Fruit fly (Drosophila melanogaster) whole organism, embryonic: ENCODE results near the gene hop.

Experiments
- Atf-2 ChIP-seq: fragments of 200-800 bp; sonication (Bioruptor generic); optimal IDR thresholded peaks from 2 replicates; lab custom pipeline; 2016; ENCODE audit warnings: missing biosample characterization, missing genetic modification characterization
- CG12071 ChIP-seq: fragments of 200-800 bp; sonication (Bioruptor generic); optimal IDR thresholded peaks from 3 replicates; lab custom pipeline; 2018; ENCODE audit warnings: missing biosample characterization, mild to moderate bottlenecking, missing genetic modification characterization
- CG12744 ChIP-seq: fragments of 200-800 bp; sonication (Bioruptor generic); optimal IDR thresholded peaks from 2 replicates; lab custom pipeline; 2016; ENCODE audit warnings: missing biosample characterization, missing genetic modification characterization
- CG14050 ChIP-seq: fragments of 200-800 bp; sonication (Bioruptor generic); IDR thresholded peaks from 3 replicates; pipeline ENCODE4 v1.3.6; 2022; ENCODE audit warnings: missing biosample characterization, missing genetic modification characterization
- CG15011 ChIP-seq: fragments of 200-800 bp; sonication (Bioruptor generic); optimal IDR thresholded peaks from 3 replicates; lab custom pipeline; 2018; ENCODE audit warnings: missing biosample characterization, mild to moderate bottlenecking, missing genetic modification characterization
- CG15601 ChIP-seq: fragments of 200-800 bp; sonication (Bioruptor generic); optimal IDR thresholded peaks from 3 replicates; lab custom pipeline; 2019; ENCODE audit warnings: missing biosample characterization, mild to moderate bottlenecking, missing genetic modification characterization, moderate library complexity
- CG16863 ChIP-seq: fragments of 200-800 bp; sonication (Bioruptor generic); optimal IDR thresholded peaks from 3 replicates; lab custom pipeline; 2016; ENCODE audit warnings: missing biosample characterization, missing genetic modification characterization
- CG17385 ChIP-seq: fragments of 200-800 bp; sonication (Bioruptor generic); optimal IDR thresholded peaks from 3 replicates; lab custom pipeline; 2018; ENCODE audit warnings: missing biosample characterization, mild to moderate bottlenecking, missing genetic modification characterization
- CG18599 ChIP-seq: fragments of 200-800 bp; sonication (Bioruptor generic); optimal IDR thresholded peaks from 3 replicates; lab custom pipeline; 2017; ENCODE audit warnings: missing biosample characterization, missing genetic modification characterization, mild to moderate bottlenecking, moderate library complexity, missing genetic modification reagents
- CG2116 ChIP-seq: fragments of 200-800 bp; sonication (Bioruptor generic); optimal IDR thresholded peaks from 3 replicates; lab custom pipeline; 2018; ENCODE audit warnings: missing biosample characterization, mild to moderate bottlenecking, missing genetic modification characterization
- CG32772 ChIP-seq: fragments of 200-800 bp; sonication (Bioruptor generic); IDR thresholded peaks from 2 replicates; pipeline ENCODE4 v1.3.6; 2022; ENCODE audit warnings: missing biosample characterization, missing genetic modification characterization
- CG34422 ChIP-seq: fragments of 200-800 bp; sonication (Bioruptor generic); IDR thresholded peaks from 3 replicates; pipeline ENCODE4 v1.3.6; 2022; ENCODE audit warnings: missing biosample characterization, missing genetic modification characterization
- CG43689 ChIP-seq: fragments of 200-800 bp; sonication (Bioruptor generic); IDR thresholded peaks from 2 replicates; pipeline ENCODE4 v1.3.6; 2022; ENCODE audit warnings: missing biosample characterization, missing genetic modification characterization
- CG4820 ChIP-seq: fragments of 200-800 bp; sonication (Bioruptor generic); optimal IDR thresholded peaks from 3 replicates; lab custom pipeline; 2016; ENCODE audit warnings: missing biosample characterization, missing genetic modification characterization
- CG6654 ChIP-seq: fragments of 200-800 bp; sonication (Bioruptor generic); optimal IDR thresholded peaks from 2 replicates; lab custom pipeline; 2017; ENCODE audit warnings: missing biosample characterization, mild to moderate bottlenecking, missing genetic modification characterization
- CG6683 ChIP-seq: fragments of 200-800 bp; sonication (Bioruptor generic); optimal IDR thresholded peaks from 2 replicates; lab custom pipeline; 2017; ENCODE audit warnings: missing biosample characterization, mild to moderate bottlenecking, missing genetic modification characterization, missing genetic modification reagents
- CG7357 ChIP-seq: fragments of 200-800 bp; sonication (Bioruptor generic); IDR thresholded peaks from 3 replicates; pipeline ENCODE4 v1.3.6; 2022; ENCODE audit warnings: missing biosample characterization, missing genetic modification characterization
- CG8388 ChIP-seq: fragments of 200-800 bp; sonication (Bioruptor generic); optimal IDR thresholded peaks from 2 replicates; lab custom pipeline; 2019; ENCODE audit warnings: missing biosample characterization, mild to moderate bottlenecking, missing genetic modification characterization, moderate library complexity
- Deaf1 ChIP-seq: fragments of 200-800 bp; optimal IDR thresholded peaks from 3 replicates; lab custom pipeline; 2019; ENCODE audit warnings: missing biosample characterization, mild to moderate bottlenecking, missing genetic modification characterization, moderate library complexity
- Dp ChIP-seq: fragments of 200-800 bp; sonication (Bioruptor generic); optimal IDR thresholded peaks from 2 replicates; lab custom pipeline; 2018; ENCODE audit warnings: missing biosample characterization, mild to moderate bottlenecking, missing genetic modification characterization, moderate library complexity
- Drgx ChIP-seq: fragments of 200-800 bp; sonication (Bioruptor generic); IDR thresholded peaks from 2 replicates; pipeline ENCODE4 v1.3.6; 2022; ENCODE audit warnings: missing biosample characterization, missing genetic modification characterization
- Gug ChIP-seq: fragments of 200-800 bp; sonication (Bioruptor generic); IDR thresholded peaks from 4 replicates; pipeline ENCODE4 v1.3.6; 2022; ENCODE audit warnings: missing biosample characterization, missing genetic modification characterization
- Hand ChIP-seq: fragments of 200-800 bp; sonication (Bioruptor generic); optimal IDR thresholded peaks from 2 replicates; lab custom pipeline; 2017; ENCODE audit warnings: mild to moderate bottlenecking, missing biosample characterization, missing genetic modification reagents, missing genetic modification characterization
- Hr51 ChIP-seq, 2 experiments: fragments of 200-800 bp; sonication (Bioruptor generic); optimal IDR thresholded peaks; 2 replicates in 1 of 2; 3 replicates in 1 of 2; lab custom pipeline; 2016 to 2018; ENCODE audit warnings: missing biosample characterization in 2 of 2, missing genetic modification characterization in 2 of 2, mild to moderate bottlenecking in 1 of 2, moderate library complexity in 1 of 2
- Jarid2 ChIP-seq: fragments of 200-800 bp; sonication (Bioruptor generic); optimal IDR thresholded peaks from 3 replicates; lab custom pipeline; 2017; ENCODE audit warnings: mild to moderate bottlenecking, missing biosample characterization, missing genetic modification reagents, missing genetic modification characterization
- NC2β ChIP-seq: fragments of 200-800 bp; sonication (Bioruptor generic); optimal IDR thresholded peaks from 2 replicates; lab custom pipeline; 2016; ENCODE audit warnings: missing biosample characterization, missing genetic modification characterization
- Spps ChIP-seq: fragments of 200-800 bp; sonication (Bioruptor generic); optimal IDR thresholded peaks from 2 replicates; lab custom pipeline; 2018; ENCODE audit warnings: missing biosample characterization, mild to moderate bottlenecking, missing genetic modification characterization
- Sry-β ChIP-seq: fragments of 200-800 bp; sonication (Bioruptor generic); optimal IDR thresholded peaks from 2 replicates; lab custom pipeline; 2018; ENCODE audit warnings: missing biosample characterization, mild to moderate bottlenecking, missing genetic modification characterization, moderate library complexity
- al ChIP-seq: fragments of 200-800 bp; sonication (Bioruptor generic); IDR thresholded peaks from 2 replicates; pipeline ENCODE4 v1.3.6; 2022; ENCODE audit warnings: missing biosample characterization, missing genetic modification characterization
- ase ChIP-seq: fragments of 200-800 bp; sonication (Bioruptor generic); IDR thresholded peaks from 3 replicates; pipeline ENCODE4 v1.3.6; 2022; ENCODE audit warnings: missing biosample characterization, missing genetic modification characterization
- az2 ChIP-seq: fragments of 200-800 bp; sonication (Bioruptor generic); optimal IDR thresholded peaks from 3 replicates; lab custom pipeline; 2016; ENCODE audit warnings: missing biosample characterization, missing genetic modification characterization
- bowl ChIP-seq: fragments of 200-800 bp; sonication (Bioruptor generic); IDR thresholded peaks from 2 replicates; pipeline ENCODE4 v1.3.6; 2022; ENCODE audit warnings: missing biosample characterization, missing genetic modification characterization
- croc ChIP-seq: fragments of 200-800 bp; sonication (Bioruptor generic); conservative IDR thresholded peaks from 3 replicates; pipeline ENCODE4 v1.3.6; 2022; ENCODE audit warnings: missing biosample characterization, missing genetic modification characterization
- crp ChIP-seq, 2 experiments: fragments of 200-800 bp; sonication (Bioruptor generic); optimal IDR thresholded peaks; 2 replicates in 1 of 2; 3 replicates in 1 of 2; lab custom pipeline; 2017; ENCODE audit warnings: missing biosample characterization in 2 of 2, missing genetic modification characterization in 2 of 2, mild to moderate bottlenecking in 1 of 2, moderate library complexity in 1 of 2
- dm ChIP-seq: fragments of 200-800 bp; sonication (Bioruptor generic); optimal IDR thresholded peaks from 3 replicates; lab custom pipeline; 2016; ENCODE audit warnings: missing biosample characterization, missing genetic modification characterization
- dmrt99B ChIP-seq: fragments of 200-800 bp; sonication (Bioruptor generic); optimal IDR thresholded peaks from 2 replicates; lab custom pipeline; 2018; ENCODE audit warnings: missing biosample characterization, mild to moderate bottlenecking, missing genetic modification characterization, moderate library complexity
- dpn ChIP-seq, 2 experiments: fragments of 200-800 bp; sonication (Bioruptor generic); optimal IDR thresholded peaks; 3 replicates each; lab custom pipeline; 2016; ENCODE audit warnings: missing biosample characterization in 2 of 2, missing genetic modification characterization in 2 of 2
- esg ChIP-seq: fragments of 200-800 bp; sonication (Bioruptor generic); conservative IDR thresholded peaks from 2 replicates; pipeline ENCODE4 v1.3.6; 2022; ENCODE audit warnings: missing biosample characterization, missing genetic modification characterization
- eve ChIP-seq, 2 experiments: fragments of >200 bp; optimal IDR thresholded peaks; 2 replicates each; lab custom pipeline; 2017; ENCODE audit warnings: missing biosample characterization in 2 of 2, missing genetic modification characterization in 2 of 2
- ftz-f1 ChIP-seq: fragments of 200-800 bp; sonication (Bioruptor generic); optimal IDR thresholded peaks from 2 replicates; lab custom pipeline; 2016; ENCODE audit warnings: missing biosample characterization, missing genetic modification characterization
- gsb-n ChIP-seq: fragments of 200-800 bp; sonication (Bioruptor generic); optimal IDR thresholded peaks from 3 replicates; lab custom pipeline; 2018; ENCODE audit warnings: missing biosample characterization, mild to moderate bottlenecking, missing genetic modification characterization
- ken ChIP-seq: fragments of 200-800 bp; sonication (Bioruptor generic); IDR thresholded peaks from 3 replicates; pipeline ENCODE4 v1.3.6; 2022; ENCODE audit warnings: missing biosample characterization, missing genetic modification characterization
- lov ChIP-seq, 2 experiments: fragments of 200-800 bp in 1 of 2; fragments of >200 bp in 1 of 2; sonication (Bioruptor generic) in 1 of 2; IDR thresholded peaks in 1 of 2; optimal IDR thresholded peaks in 1 of 2; 2 replicates in 1 of 2; 3 replicates in 1 of 2; pipeline versions ENCODE4 v1.3.6 to Lab custom; 2017 to 2022; ENCODE audit warnings: missing biosample characterization in 1 of 2, missing genetic modification characterization in 1 of 2
- phol ChIP-seq: fragments of 200-800 bp; sonication (Bioruptor generic); optimal IDR thresholded peaks from 3 replicates; lab custom pipeline; 2018; ENCODE audit warnings: missing biosample characterization, mild to moderate bottlenecking, missing genetic modification characterization, moderate library complexity
- sd ChIP-seq: fragments of 200-800 bp; sonication (Bioruptor generic); optimal IDR thresholded peaks from 3 replicates; lab custom pipeline; 2018; ENCODE audit warnings: missing biosample characterization, mild to moderate bottlenecking, missing genetic modification characterization, moderate library complexity
- sens ChIP-seq: fragments of 200-800 bp; sonication (Bioruptor generic); peaks from one replicate; lab custom pipeline; 2016; ENCODE audit warnings: missing biosample characterization, missing genetic modification characterization
- slbo ChIP-seq: fragments of 200-800 bp; sonication (Bioruptor generic); IDR thresholded peaks from 2 replicates; pipeline ENCODE4 v1.3.6; 2022; ENCODE audit warnings: missing biosample characterization, missing genetic modification characterization
- z ChIP-seq: fragments of 200-800 bp; sonication (Bioruptor generic); IDR thresholded peaks from 3 replicates; pipeline ENCODE4 v1.3.6; 2022; ENCODE audit warnings: missing biosample characterization, missing genetic modification characterization
- zen ChIP-seq: fragments of 200-800 bp; sonication (Bioruptor generic); optimal IDR thresholded peaks from 3 replicates; lab custom pipeline; 2018; ENCODE audit warnings: missing biosample characterization, mild to moderate bottlenecking, missing genetic modification characterization, moderate library complexity
- zfh2 ChIP-seq: fragments of 200-800 bp; sonication (Bioruptor generic); optimal IDR thresholded peaks from 2 replicates; lab custom pipeline; 2016; ENCODE audit warnings: missing biosample characterization, missing genetic modification characterization

The hop gene

DNA sequence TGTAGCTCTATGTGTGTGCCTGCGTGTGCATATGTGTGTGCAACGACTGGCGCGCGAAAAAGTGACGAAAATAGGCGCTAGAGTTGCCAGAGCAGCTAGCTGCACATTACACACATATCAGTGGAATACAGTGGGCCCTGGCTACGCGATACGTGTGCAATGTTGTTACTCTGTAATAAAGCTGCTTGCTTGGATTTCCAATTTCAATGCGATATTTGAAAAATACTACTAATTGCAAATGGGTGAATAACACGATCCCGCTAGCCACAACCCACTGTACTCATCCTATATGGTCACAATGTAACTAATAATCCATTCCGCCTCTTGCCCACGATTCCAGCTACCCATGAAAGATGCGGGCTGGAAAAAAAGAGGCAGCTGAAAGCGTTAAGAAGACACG is 16.5 kb downstream of the hop start (continued):
- TF ChIP-seq eve (GFP tag; optimal IDR thresholded peaks at IDR 0.05; lab: Kevin White, UChicago) (no peak), esg (GFP tag; lab: Robert Waterston, UW) (peak; percentile 93), Hand (GFP tag; lab: Kevin White, UChicago) (peak; percentile 78), Jarid2 (GFP tag; lab: Kevin White, UChicago) (no peak), sens (peak; percentile 97), CG2116 (GFP tag; lab: Kevin White, UChicago) (no peak), Dp (GFP tag; lab: Kevin White, UChicago) (peak; percentile 17), sd (tag; lab: Kevin White, UChicago) (peak; percentile 70), zen (tag; lab: Kevin White, UChicago) (peak; percentile 81), al (peak; percentile 89), ken (peak; percentile 97), Drgx (GFP tag; lab: Robert Waterston, UW) (peak; percentile 98), crp (GFP tag; optimal IDR thresholded peaks at IDR 0.05; lab: Kevin White, UChicago) (peak in 1 of 2 experiments; percentile 50), Sry-β (peak; percentile 38), dpn (GFP tag; optimal IDR thresholded peaks at IDR 0.05; lab: Kevin White, UChicago) (peak; percentile 94 to 97), croc (GFP tag; lab: Robert Waterston, UW) (peak; percentile 89), phol (tag; lab: Kevin White, UChicago) (peak; percentile 89), Hr51 (GFP tag; optimal IDR thresholded peaks at IDR 0.05; lab: Kevin White, UChicago) (peak; percentile 89 to 92), ase (GFP tag; lab: Robert Waterston, UW) (peak; percentile 95), bowl (GFP tag; lab: Robert Waterston, UW) (peak; percentile 91), Deaf1 (tag; lab: Kevin White, UChicago) (peak; percentile 64), Spps (tag; lab: Kevin White, UChicago) (peak; percentile 68), CG15011 (GFP tag; lab: Kevin White, UChicago) (peak; percentile 80), NC2β (GFP tag; lab: Kevin White, UChicago) (peak; percentile 88), CG14050 (GFP tag; lab: Robert Waterston, UW) (peak; percentile 93), CG7357 (GFP tag; lab: Robert Waterston, UW) (peak; percentile 87), slbo (GFP tag; lab: Robert Waterston, UW) (peak; percentile 97), Atf-2 (peak; percentile 88), CG8388 (peak; percentile 87), ftz-f1 (no peak), dm (peak; percentile 84), gsb-n (tag; lab: Kevin White, UChicago) (peak; percentile 81), CG32772 (GFP tag; lab: Robert Waterston, UW) (peak; percentile 95), CG34422 (GFP tag; lab: Robert Waterston, UW) (peak; percentile 97), z (GFP tag; lab: Robert Waterston, UW) (peak; percentile 65; the same call in 2 of the 3 replicates), CG15601 (tag; lab: Kevin White, UChicago) (peak; percentile 82), CG18599 (GFP tag; lab: Kevin White, UChicago) (peak; percentile 95), CG16863 (peak; percentile 93), CG6683 (GFP tag; lab: Kevin White, UChicago) (peak; percentile 76), az2 (GFP tag; lab: Kevin White, UChicago) (peak; percentile 93), CG17385 (GFP tag; lab: Kevin White, UChicago) (peak; percentile 89), zfh2 (GFP tag; lab: Kevin White, UChicago) (peak; percentile 92), CG12744 (GFP tag; lab: Kevin White, UChicago) (peak; percentile 84), CG4820 (GFP tag; lab: Kevin White, UChicago) (peak; percentile 91), CG12071 (GFP tag; lab: Kevin White, UChicago) (peak; percentile 96), CG6654 (GFP tag; lab: Kevin White, UChicago) (peak; percentile 77), dmrt99B (tag; lab: Kevin White, UChicago) (peak; percentile 95), CG43689 (GFP tag; lab: Robert Waterston, UW) (peak; percentile 87), Gug (GFP tag; lab: Robert Waterston, UW) (peak; percentile 97), lov (optimal IDR thresholded peaks at IDR 0.05; lab: Kevin White, UChicago) (no peak), lov (GFP tag; IDR thresholded peaks at IDR 0.05; lab: Robert Waterston, UW) (peak; percentile 95)
